Fruit fly (Drosophila melanogaster) whole organism, embryonic: ENCODE measurements around the gene na.

Source experiments
- CG10147 ChIP-seq: fragments of 200-800 bp; sonication (Bioruptor generic); optimal IDR thresholded peaks from 2 replicates; lab custom pipeline; 2019; ENCODE audit warnings: missing biosample characterization, mild to moderate bottlenecking, missing genetic modification characterization, moderate library complexity
- CG10543 ChIP-seq: fragments of 200-800 bp; sonication (Bioruptor generic); optimal IDR thresholded peaks from 3 replicates; lab custom pipeline; 2017; ENCODE audit warnings: missing biosample characterization, mild to moderate bottlenecking, missing genetic modification characterization, moderate library complexity
- CG14710 ChIP-seq: fragments of 200-800 bp; sonication (Bioruptor generic); optimal IDR thresholded peaks from 3 replicates; lab custom pipeline; 2019; ENCODE audit warnings: missing biosample characterization, mild to moderate bottlenecking, missing genetic modification characterization, moderate library complexity
- CG17359 ChIP-seq: fragments of 200-800 bp; sonication (Bioruptor generic); optimal IDR thresholded peaks from 3 replicates; lab custom pipeline; 2018; ENCODE audit warnings: missing biosample characterization, mild to moderate bottlenecking, missing genetic modification characterization, moderate library complexity
- CG2120 ChIP-seq: fragments of 200-800 bp; sonication (Bioruptor generic); optimal IDR thresholded peaks from 3 replicates; lab custom pipeline; 2016; ENCODE audit warnings: missing biosample characterization, missing genetic modification characterization
- CG2129 ChIP-seq: fragments of 200-800 bp; sonication (Bioruptor generic); IDR thresholded peaks from 2 replicates; pipeline ENCODE4 v1.3.6; 2022; ENCODE audit warnings: missing biosample characterization, missing genetic modification characterization; ENCODE audit not compliant: partially characterized antibody
- CG2712 ChIP-seq: fragments of 200-800 bp; optimal IDR thresholded peaks from 3 replicates; lab custom pipeline; 2019; ENCODE audit warnings: missing biosample characterization, mild to moderate bottlenecking, missing genetic modification characterization, moderate library complexity
- CG34224 ChIP-seq: fragments of 200-800 bp; sonication (Bioruptor generic); IDR thresholded peaks from 3 replicates; pipeline ENCODE4 v1.3.6; 2022; ENCODE audit warnings: missing biosample characterization, missing genetic modification characterization; ENCODE audit not compliant: partially characterized antibody
- CG3726 ChIP-seq: fragments of 200-800 bp; sonication (Bioruptor generic); IDR thresholded peaks from 3 replicates; pipeline ENCODE4, ENCODE4 v1.3.6; 2022; ENCODE audit warnings: missing biosample characterization, missing genetic modification characterization
- CG3847 ChIP-seq: fragments of 200-800 bp; sonication (Bioruptor generic); IDR thresholded peaks from 2 replicates; pipeline ENCODE4 v1.3.6; 2022; ENCODE audit warnings: missing biosample characterization, missing genetic modification characterization
- CG42726 ChIP-seq: fragments of 200-800 bp; sonication (Bioruptor generic); IDR thresholded peaks from 2 replicates; pipeline ENCODE4 v1.3.6; 2022; ENCODE audit warnings: missing biosample characterization, missing genetic modification characterization; ENCODE audit not compliant: partially characterized antibody
- CG6272 ChIP-seq: fragments of 200-800 bp; sonication (Bioruptor generic); IDR thresholded peaks from 2 replicates; pipeline ENCODE4 v1.3.6; 2022; ENCODE audit warnings: missing biosample characterization, missing genetic modification characterization
- CG6854 ChIP-seq: fragments of 200-800 bp; sonication (Bioruptor generic); optimal IDR thresholded peaks from 3 replicates; lab custom pipeline; 2017; ENCODE audit warnings: missing biosample characterization, mild to moderate bottlenecking, missing genetic modification characterization
- CG7372 ChIP-seq: fragments of 200-800 bp; sonication (Bioruptor generic); IDR thresholded peaks from 2 replicates; pipeline ENCODE4 v1.3.6; 2022; ENCODE audit warnings: missing biosample characterization, missing genetic modification characterization
- Dll ChIP-seq: fragments of 200-800 bp; sonication (Bioruptor generic); IDR thresholded peaks from 4 replicates; pipeline ENCODE4 v1.3.6; 2022; ENCODE audit warnings: missing biosample characterization, missing genetic modification characterization; ENCODE audit not compliant: partially characterized antibody
- Eip74EF ChIP-seq, 2 experiments: fragments of 200-800 bp in 1 of 2; fragments of >200 bp in 1 of 2; sonication (Bioruptor generic) in 1 of 2; optimal IDR thresholded peaks; 2 replicates each; lab custom pipeline; 2017 to 2019; ENCODE audit warnings: missing biosample characterization in 2 of 2, missing genetic modification characterization in 2 of 2, mild to moderate bottlenecking in 1 of 2, moderate library complexity in 1 of 2
- Fer1 ChIP-seq: fragments of 200-800 bp; sonication (Bioruptor generic); optimal IDR thresholded peaks from 2 replicates; lab custom pipeline; 2017; ENCODE audit warnings: missing biosample characterization, mild to moderate bottlenecking, missing genetic modification characterization
- Fer3 ChIP-seq: fragments of 200-800 bp; sonication (Bioruptor generic); optimal IDR thresholded peaks from 2 replicates; lab custom pipeline; 2018; ENCODE audit warnings: missing biosample characterization, mild to moderate bottlenecking, missing genetic modification characterization, moderate library complexity
- Hr51 ChIP-seq, 2 experiments: fragments of 200-800 bp; sonication (Bioruptor generic); optimal IDR thresholded peaks; 2 replicates in 1 of 2; 3 replicates in 1 of 2; lab custom pipeline; 2016 to 2018; ENCODE audit warnings: missing biosample characterization in 2 of 2, missing genetic modification characterization in 2 of 2, mild to moderate bottlenecking in 1 of 2, moderate library complexity in 1 of 2
- MBD-R2 ChIP-seq: fragments of 200-800 bp; sonication (Bioruptor generic); IDR thresholded peaks from 2 replicates; pipeline ENCODE4 v1.3.6; 2022; ENCODE audit warnings: missing biosample characterization, missing genetic modification characterization
- Med ChIP-seq: fragments of 200-800 bp; sonication (Bioruptor generic); peaks from one replicate; lab custom pipeline; 2016; ENCODE audit warnings: missing biosample characterization, missing genetic modification characterization, mild to moderate bottlenecking, inconsistent platforms, moderate library complexity
- Nf-YB ChIP-seq: fragments of 200-800 bp; sonication (Bioruptor generic); optimal IDR thresholded peaks from 3 replicates; lab custom pipeline; 2019; ENCODE audit warnings: missing biosample characterization, mild to moderate bottlenecking, missing genetic modification characterization, moderate library complexity
- Oli ChIP-seq: fragments of 200-800 bp; sonication (Bioruptor generic); optimal IDR thresholded peaks from 2 replicates; lab custom pipeline; 2018; ENCODE audit warnings: missing biosample characterization, mild to moderate bottlenecking, missing genetic modification characterization, moderate library complexity
- Opbp ChIP-seq: fragments of 200-800 bp; sonication (Bioruptor generic); IDR thresholded peaks from 3 replicates; pipeline ENCODE4 v1.3.6; 2022; ENCODE audit warnings: missing biosample characterization, missing genetic modification characterization; ENCODE audit not compliant: partially characterized antibody
- Ptx1 ChIP-seq: fragments of 200-800 bp; sonication (Bioruptor generic); IDR thresholded peaks from 2 replicates; pipeline ENCODE4 v1.3.6; 2022; ENCODE audit warnings: missing biosample characterization, missing genetic modification characterization
- Rfx ChIP-seq: fragments of 200-800 bp; sonication (Bioruptor generic); IDR thresholded peaks from 2 replicates; pipeline ENCODE4 v1.3.6; 2022; ENCODE audit warnings: missing biosample characterization, missing genetic modification characterization
- Sry-β ChIP-seq: fragments of 200-800 bp; sonication (Bioruptor generic); optimal IDR thresholded peaks from 2 replicates; lab custom pipeline; 2018; ENCODE audit warnings: missing biosample characterization, mild to moderate bottlenecking, missing genetic modification characterization, moderate library complexity
- Sry-δ ChIP-seq: fragments of 200-800 bp; sonication (Bioruptor generic); optimal IDR thresholded peaks from 2 replicates; lab custom pipeline; 2016; ENCODE audit warnings: missing biosample characterization, missing genetic modification characterization
- Ssrp ChIP-seq: fragments of 200-800 bp; sonication (Bioruptor generic); optimal IDR thresholded peaks from 2 replicates; lab custom pipeline; 2018; ENCODE audit warnings: missing biosample characterization, mild to moderate bottlenecking, missing genetic modification characterization, moderate library complexity
- Xrp1 ChIP-seq: fragments of 200-800 bp; sonication (Bioruptor generic); IDR thresholded peaks from 2 replicates; pipeline ENCODE4 v1.3.6; 2022; ENCODE audit warnings: missing biosample characterization, missing genetic modification characterization
- aop ChIP-seq: fragments of 200-800 bp; sonication (Bioruptor generic); IDR thresholded peaks from 2 replicates; pipeline ENCODE4 v1.3.6; 2022; ENCODE audit warnings: missing biosample characterization, missing genetic modification characterization
- ato ChIP-seq: fragments of 200-800 bp; sonication (Bioruptor generic); IDR thresholded peaks from 2 replicates; pipeline ENCODE4 v1.3.6; 2022; ENCODE audit warnings: missing biosample characterization, missing genetic modification characterization; ENCODE audit not compliant: partially characterized antibody
- chinmo ChIP-seq: fragments of 200-800 bp; sonication (Bioruptor generic); IDR thresholded peaks from 4 replicates; pipeline ENCODE4 v1.3.6; 2022; ENCODE audit warnings: missing biosample characterization, missing genetic modification characterization; ENCODE audit not compliant: partially characterized antibody
- fd3F ChIP-seq: fragments of 200-800 bp; sonication (Bioruptor generic); optimal IDR thresholded peaks from 2 replicates; lab custom pipeline; 2018; ENCODE audit warnings: missing biosample characterization, mild to moderate bottlenecking, missing genetic modification characterization, moderate library complexity
- ftz-f1 ChIP-seq: fragments of 200-800 bp; sonication (Bioruptor generic); optimal IDR thresholded peaks from 2 replicates; lab custom pipeline; 2016; ENCODE audit warnings: missing biosample characterization, missing genetic modification characterization
- grau ChIP-seq: fragments of 200-800 bp; optimal IDR thresholded peaks from 3 replicates; lab custom pipeline; 2019; ENCODE audit warnings: missing biosample characterization, mild to moderate bottlenecking, missing genetic modification characterization, moderate library complexity
- ind ChIP-seq: fragments of 200-800 bp; sonication (Bioruptor generic); optimal IDR thresholded peaks from 3 replicates; lab custom pipeline; 2016; ENCODE audit warnings: missing biosample characterization, missing genetic modification characterization
- inv ChIP-seq: fragments of 200-800 bp; sonication (Bioruptor generic); IDR thresholded peaks from 2 replicates; pipeline ENCODE4 v1.3.6; 2022; ENCODE audit warnings: missing biosample characterization, missing genetic modification characterization; ENCODE audit not compliant: partially characterized antibody
- knrl ChIP-seq: fragments of 200-800 bp; sonication (Bioruptor generic); IDR thresholded peaks from 3 replicates; pipeline ENCODE4 v1.3.6; 2022; ENCODE audit warnings: missing biosample characterization, missing genetic modification characterization; ENCODE audit not compliant: partially characterized antibody
- lmd ChIP-seq: fragments of 200-800 bp; sonication (Bioruptor generic); IDR thresholded peaks from 2 replicates; pipeline ENCODE4 v1.3.6; 2022; ENCODE audit warnings: missing biosample characterization, missing genetic modification characterization
- mld ChIP-seq: fragments of 200-800 bp; sonication (Bioruptor generic); IDR thresholded peaks from 3 replicates; pipeline ENCODE4 v1.3.6; 2022; ENCODE audit warnings: missing biosample characterization, missing genetic modification characterization; ENCODE audit not compliant: partially characterized antibody
- pita ChIP-seq: fragments of 200-800 bp; sonication (Bioruptor generic); optimal IDR thresholded peaks from 2 replicates; lab custom pipeline; 2017; ENCODE audit warnings: missing biosample characterization, mild to moderate bottlenecking, missing genetic modification characterization
- pzg ChIP-seq: fragments of 200-800 bp; sonication (Bioruptor generic); optimal IDR thresholded peaks from 3 replicates; lab custom pipeline; 2018; ENCODE audit warnings: missing biosample characterization, mild to moderate bottlenecking, missing genetic modification characterization, moderate library complexity
- row ChIP-seq: fragments of 200-800 bp; sonication (Bioruptor generic); IDR thresholded peaks from 3 replicates; pipeline ENCODE4 v1.3.6; 2022; ENCODE audit warnings: missing biosample characterization, missing genetic modification characterization
- tgo ChIP-seq: fragments of 200-800 bp; sonication (Bioruptor generic); IDR thresholded peaks from 3 replicates; pipeline ENCODE4 v1.3.6; 2022; ENCODE audit warnings: missing biosample characterization, missing genetic modification characterization
- tin ChIP-seq: fragments of 200-800 bp; sonication (Bioruptor generic); optimal IDR thresholded peaks from 3 replicates; lab custom pipeline; 2016; ENCODE audit warnings: missing biosample characterization, missing genetic modification characterization
- tna ChIP-seq: fragments of 200-800 bp; sonication (Bioruptor generic); IDR thresholded peaks from 2 replicates; pipeline ENCODE4 v1.3.6; 2022; ENCODE audit warnings: missing biosample characterization, missing genetic modification characterization; ENCODE audit not compliant: partially characterized antibody
- twi ChIP-seq: fragments of 200-800 bp; optimal IDR thresholded peaks from 2 replicates; lab custom pipeline; 2019; ENCODE audit warnings: missing biosample characterization, mild to moderate bottlenecking, missing genetic modification characterization, moderate library complexity

Gene na

DNA sequence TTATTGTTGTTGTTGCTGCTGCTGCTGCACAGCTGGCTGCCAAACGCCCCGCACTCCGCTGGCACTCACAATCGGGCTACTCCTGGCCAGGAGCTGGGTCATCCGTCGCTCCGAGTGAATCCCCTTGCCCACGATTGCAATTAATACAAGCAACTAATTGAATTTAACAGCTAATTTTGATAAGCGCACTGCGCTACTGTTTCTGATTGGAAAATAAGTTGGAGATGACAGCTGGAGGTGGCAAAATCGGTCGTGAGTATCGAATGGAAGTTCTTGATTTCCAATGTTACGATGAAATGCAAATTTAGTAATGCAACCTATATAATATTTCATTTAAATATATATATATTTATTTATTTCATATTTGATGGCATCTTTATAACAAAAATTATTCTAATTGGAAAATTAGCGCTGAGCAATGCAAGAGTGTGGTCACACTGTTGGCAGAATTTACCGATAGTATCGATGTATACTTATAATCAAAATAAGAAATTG lies 32.3 kb upstream of the na start, which contains the start of gene CG42271 (continued):
- TF ChIP-seq Eip74EF (GFP tag; optimal IDR thresholded peaks at IDR 0.05; lab: Kevin White, UChicago) = no peak
- peak; percentile 85 for TF ChIP-seq Opbp (GFP tag; lab: Robert Waterston, UW)
- TF ChIP-seq CG17359 (tag; lab: Kevin White, UChicago) = peak; percentile 34
- TF ChIP-seq tna = peak; percentile 86
- peak; percentile 21 for TF ChIP-seq CG10147 (GFP tag; lab: Kevin White, UChicago)
- peak; percentile 54; the same call in 1 of the 2 replicates for TF ChIP-seq CG6272 (GFP tag; lab: Robert Waterston, UW)
- TF ChIP-seq CG3726 (GFP tag; lab: Robert Waterston, UW) = no peak
- TF ChIP-seq Sry-δ (GFP tag; lab: Kevin White, UChicago) = peak; percentile 74
- TF ChIP-seq tin (GFP tag; lab: Kevin White, UChicago) = peak; percentile 22
- peak; percentile 63 for TF ChIP-seq grau
- TF ChIP-seq CG14710 (tag; lab: Kevin White, UChicago) = peak; percentile 99
- peak; percentile 30; the same call in 1 of the 2 replicates for TF ChIP-seq Ptx1 (GFP tag; lab: Robert Waterston, UW)
- TF ChIP-seq CG34224 = peak; percentile 94
- peak; percentile 74 for TF ChIP-seq ato
- TF ChIP-seq CG42726 (GFP tag; lab: Robert Waterston, UW) = peak; percentile 40; the same call in 1 of the 2 replicates
- peak; percentile 60 for TF ChIP-seq CG10543 (GFP tag; lab: Kevin White, UChicago)
- peak; percentile 40 for TF ChIP-seq Ssrp (tag; lab: Kevin White, UChicago)
- TF ChIP-seq Xrp1 (GFP tag; lab: Robert Waterston, UW) = peak; percentile 46; the same call in 1 of the 2 replicates
- TF ChIP-seq MBD-R2 = peak; percentile 47
- peak; percentile 7 for TF ChIP-seq Oli (tag; lab: Kevin White, UChicago)
- TF ChIP-seq CG2120 (GFP tag; lab: Kevin White, UChicago) = peak; percentile 5
- TF ChIP-seq ftz-f1 (GFP tag; lab: Kevin White, UChicago) = peak; percentile 15
- TF ChIP-seq CG6854 (GFP tag; lab: Kevin White, UChicago) = no peak
- peak; percentile 4 for TF ChIP-seq twi (tag; lab: Kevin White, UChicago)
- peak; percentile 55 for TF ChIP-seq Sry-β (GFP tag; lab: Kevin White, UChicago)
- peak; percentile 13 for TF ChIP-seq Nf-YB (GFP tag; lab: Kevin White, UChicago)
- TF ChIP-seq mld (GFP tag; lab: Robert Waterston, UW) = peak; percentile 87
- TF ChIP-seq CG2712 (tag; lab: Kevin White, UChicago) = peak; percentile 63
- peak; percentile 97 for TF ChIP-seq knrl (GFP tag; lab: Robert Waterston, UW)
- TF ChIP-seq Rfx (GFP tag; lab: Robert Waterston, UW) = peak; percentile 50; the same call in 1 of the 2 replicates
- TF ChIP-seq CG2129 (GFP tag; lab: Robert Waterston, UW) = peak; percentile 62
- TF ChIP-seq CG7372 (GFP tag; lab: Robert Waterston, UW) = peak; percentile 35; the same call in 1 of the 2 replicates
- TF ChIP-seq lmd (GFP tag; lab: Robert Waterston, UW) = peak; percentile 23; the same call in 1 of the 2 replicates
- peak; percentile 97 for TF ChIP-seq Dll (GFP tag; lab: Robert Waterston, UW)
- peak; percentile 46 for TF ChIP-seq Fer1 (GFP tag; lab: Kevin White, UChicago)
- no peak for TF ChIP-seq aop (GFP tag; lab: Robert Waterston, UW)
- TF ChIP-seq fd3F (GFP tag; lab: Kevin White, UChicago) = peak; percentile 36
- peak; percentile 60 for TF ChIP-seq Med
- TF ChIP-seq row (GFP tag; lab: Robert Waterston, UW) = peak; percentile 92
- TF ChIP-seq Hr51 (GFP tag; optimal IDR thresholded peaks at IDR 0.05; lab: Kevin White, UChicago) = peak in 1 of 2 experiments; percentile 7
- peak; percentile 17; the same call in 1 of the 3 replicates for TF ChIP-seq tgo (GFP tag; lab: Robert Waterston, UW)
- peak; percentile 34 for TF ChIP-seq pzg (GFP tag; lab: Kevin White, UChicago)
- TF ChIP-seq CG3847 (GFP tag; lab: Robert Waterston, UW) = peak; percentile 48
- TF ChIP-seq ind (GFP tag; lab: Kevin White, UChicago) = peak; percentile 44
- TF ChIP-seq inv (GFP tag; lab: Robert Waterston, UW) = peak; percentile 95
- TF ChIP-seq Fer3 (tag; lab: Kevin White, UChicago) = peak; percentile 47
- TF ChIP-seq pita = no peak
- 0 out of 4 replicates have a peak, but pooled peaks have one; percentile 48 for TF ChIP-seq chinmo
